Worm (Caenorhabditis elegans): ENCODE results near the gene C18B2.2.

ce11 chrX:3600390-3600789 is 22.9 kb upstream of the C18B2.2 start, which contains the start of gene cgr-1:
- TF ChIP-seq W03F9.2 (tag; optimal IDR thresholded peaks at IDR 0.05) = no peak
- no peak for TF ChIP-seq him-1 (tag; optimal IDR thresholded peaks at IDR 0.05)
